Worm (Caenorhabditis elegans) whole organism, late embryonic: Measurements from ENCODE around the gene hot-4.

Experiments used
- dmd-4 ChIP-seq: sonication (generic microtip); optimal IDR thresholded peaks from 2 replicates; lab custom pipeline; 2016; ENCODE audit warnings: borderline replicate concordance, missing genetic modification characterization, missing compliant biosample characterization
- hlh-30 ChIP-seq: sonication (generic microtip); optimal IDR thresholded peaks from 2 replicates; lab custom pipeline; 2017; ENCODE audit warnings: antibody characterized with exemption, missing genetic modification characterization, missing compliant biosample characterization; ENCODE audit not compliant: insufficient read depth

The hot-4 gene

DNA sequence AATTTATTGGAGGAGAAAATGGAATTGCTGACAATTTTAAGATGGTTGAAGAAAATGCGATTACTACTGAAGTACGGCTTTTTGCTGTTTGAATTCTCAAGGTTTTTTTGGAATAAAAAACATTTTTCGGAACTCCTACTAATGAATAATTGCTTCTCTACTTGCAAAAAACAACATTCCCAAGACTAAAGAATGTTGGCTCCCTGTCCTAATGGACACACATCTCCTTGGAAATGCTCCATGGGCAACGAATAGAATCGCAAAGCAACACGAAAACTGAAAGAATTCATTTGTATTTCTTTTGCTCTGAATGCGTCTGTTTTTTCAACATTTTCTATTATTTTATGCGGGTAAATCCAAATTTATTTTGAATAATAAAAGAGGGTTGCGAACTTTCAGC, 55.7 kb downstream of the hot-4 start, which contains the start of gene C18F10.2 (continued):
- TF ChIP-seq dmd-4 (tag; lab: Kevin White, UChicago), result no peak
- TF ChIP-seq hlh-30 (tag; lab: Kevin White, UChicago), result no peak
